Worm (Caenorhabditis elegans): ENCODE measurements around the gene R07A4.2.

- TF ChIP-seq lin-39 (tag; optimal IDR thresholded peaks at IDR 0.05) (no peak), nhr-11 (tag; optimal IDR thresholded peaks at IDR 0.05) (peak; percentile 95), daf-12 (tag; optimal IDR thresholded peaks at IDR 0.05) (no peak), aly-2 (tag; optimal IDR thresholded peaks at IDR 0.05) (no peak), unc-39 (tag; optimal IDR thresholded peaks at IDR 0.05) (no peak), php-3 (GFP tag; IDR thresholded peaks at IDR 0.05) (peak; percentile 44; the same call in 1 of the 2 replicates), ces-1 (GFP tag; optimal IDR thresholded peaks at IDR 0.05) (peak; percentile 87), R02D3.7 (tag; optimal IDR thresholded peaks at IDR 0.05) (no peak), ama-1 (optimal IDR thresholded peaks at IDR 0.05) (no peak), mdl-1 (tag; optimal IDR thresholded peaks at IDR 0.05) (peak; percentile 91 to 94), jun-1 (tag; optimal IDR thresholded peaks at IDR 0.05) (peak; percentile 82), skn-1 (tag; optimal IDR thresholded peaks at IDR 0.05) (no peak), F49E8.2 (tag; optimal IDR thresholded peaks at IDR 0.05; ENCODE audit: borderline replicate concordance) (no peak), nhr-237 (tag; optimal IDR thresholded peaks at IDR 0.05) (peak; percentile 29)
Measured at ce11 chrX:10766123-10766622, 19.9 kb upstream of the R07A4.2 start.
